Worm (Caenorhabditis elegans) whole organism, L4 larva: Measurements from ENCODE around the gene W07G4.7.

Source experiments
- D1046.2 ChIP-seq: fragments of 200-800 bp; sonication (Bioruptor generic); IDR thresholded peaks from 2 replicates; pipeline ENCODE4 v1.3.6; 2022; ENCODE audit warnings: missing genetic modification characterization, missing compliant biosample characterization
- R02D3.7 ChIP-seq: fragments of 150-350 bp; sonication (generic microtip); optimal IDR thresholded peaks from 3 replicates; lab custom pipeline; 2014; ENCODE audit warnings: missing biosample characterization, missing genetic modification characterization
- Y105C5A.15 ChIP-seq: fragments of 200-800 bp; sonication (Bioruptor generic); IDR thresholded peaks from 2 replicates; pipeline ENCODE4 v1.3.6; 2022; ENCODE audit warnings: missing genetic modification characterization, missing compliant biosample characterization
- Y48G9A.11 ChIP-seq: fragments of 200-800 bp; sonication (Bioruptor generic); IDR thresholded peaks from 2 replicates; pipeline ENCODE4 v1.3.6; 2022; ENCODE audit warnings: missing genetic modification reagents, missing genetic modification characterization, missing compliant biosample characterization
- Y5F2A.4 ChIP-seq: fragments of 200-800 bp; sonication (Bioruptor generic); optimal IDR thresholded peaks from 2 replicates; lab custom pipeline; 2018; ENCODE audit warnings: mild to moderate bottlenecking, missing genetic modification characterization, missing compliant biosample characterization
- Y75B8A.6 ChIP-seq: fragments of 200-800 bp; sonication (Bioruptor generic); IDR thresholded peaks from 2 replicates; pipeline ENCODE4 v1.3.6; 2022; ENCODE audit warnings: missing genetic modification reagents, missing genetic modification characterization, missing compliant biosample characterization
- aha-1 ChIP-seq: fragments of 150-350 bp; peaks from one replicate; lab custom pipeline; 2014; ENCODE audit warnings: missing biosample characterization, missing genetic modification characterization
- arid-1 ChIP-seq: fragments of 200-800 bp; sonication (Bioruptor generic); conservative IDR thresholded peaks from 2 replicates; pipeline ENCODE4 v1.3.6; 2022; ENCODE audit warnings: missing genetic modification reagents, missing genetic modification characterization, missing compliant biosample characterization
- ceh-62 ChIP-seq: sonication (generic microtip); optimal IDR thresholded peaks from 2 replicates; lab custom pipeline; 2017; ENCODE audit warnings: missing biosample characterization, missing genetic modification characterization
- ceh-82 ChIP-seq: sonication (generic microtip); optimal IDR thresholded peaks from 2 replicates; lab custom pipeline; 2017; ENCODE audit warnings: missing biosample characterization, missing genetic modification characterization
- daf-16 ChIP-seq, 3 experiments: sonication (generic microtip); optimal IDR thresholded peaks; 2 replicates each; lab custom pipeline; 2016 to 2017; ENCODE audit warnings: missing genetic modification characterization in 3 of 3, missing genetic modification reagents in 3 of 3, mild to moderate bottlenecking in 2 of 3, missing compliant biosample characterization in 2 of 3, missing biosample characterization in 1 of 3, moderate library complexity in 1 of 3
- dmd-6 ChIP-seq: fragments of 200-800 bp; sonication (Bioruptor generic); IDR thresholded peaks from 2 replicates; pipeline ENCODE4 v1.3.6; 2022; ENCODE audit warnings: missing genetic modification reagents, missing genetic modification characterization, missing compliant biosample characterization
- dmd-8 ChIP-seq: fragments of 200-800 bp; sonication (Bioruptor generic); IDR thresholded peaks from 2 replicates; pipeline ENCODE4 v1.3.6; 2022; ENCODE audit warnings: missing genetic modification characterization, missing compliant biosample characterization
- dmd-9 ChIP-seq: fragments of 200-800 bp; sonication (Bioruptor generic); IDR thresholded peaks from 2 replicates; pipeline ENCODE4 v1.3.6; 2022; ENCODE audit warnings: missing genetic modification reagents, missing genetic modification characterization, missing compliant biosample characterization
- duxl-1 ChIP-seq: sonication (generic microtip); optimal IDR thresholded peaks from 2 replicates; lab custom pipeline; 2016; ENCODE audit warnings: mild to moderate bottlenecking, missing genetic modification characterization, moderate library complexity, missing compliant biosample characterization; ENCODE audit not compliant: poor library complexity
- egl-27 ChIP-seq: sonication (generic microtip); optimal IDR thresholded peaks from 3 replicates; lab custom pipeline; 2017; ENCODE audit warnings: missing biosample characterization, missing genetic modification reagents, missing genetic modification characterization
- gei-8 ChIP-seq: fragments of 200-800 bp; sonication (Bioruptor generic); optimal IDR thresholded peaks from 2 replicates; lab custom pipeline; 2018; ENCODE audit warnings: mild to moderate bottlenecking, missing genetic modification characterization, missing compliant biosample characterization
- lin-29 ChIP-seq: fragments of 200-800 bp; sonication (Bioruptor generic); IDR thresholded peaks from 2 replicates; pipeline ENCODE4 v1.3.6; 2022; ENCODE audit warnings: missing genetic modification reagents, missing genetic modification characterization, missing compliant biosample characterization
- lin-38 ChIP-seq: fragments of 200-800 bp; sonication (Bioruptor generic); IDR thresholded peaks from 2 replicates; pipeline ENCODE4 v1.3.6; 2022; ENCODE audit warnings: missing genetic modification reagents, missing genetic modification characterization, missing compliant biosample characterization
- lsy-2 ChIP-seq, 2 experiments: fragments of 150-350 bp in 1 of 2; sonication (generic microtip) in 1 of 2; optimal IDR thresholded peaks; 2 replicates each; lab custom pipeline; 2014 to 2017; ENCODE audit warnings: missing biosample characterization in 2 of 2, missing genetic modification characterization in 2 of 2
- mxl-2 ChIP-seq: fragments of 200-800 bp; sonication (Bioruptor generic); conservative IDR thresholded peaks from 2 replicates; pipeline ENCODE4 v1.3.6; 2022; ENCODE audit warnings: missing genetic modification reagents, missing genetic modification characterization, missing compliant biosample characterization
- nhr-102 ChIP-seq: sonication (generic microtip); optimal IDR thresholded peaks from 2 replicates; lab custom pipeline; 2016; ENCODE audit warnings: mild to moderate bottlenecking, missing genetic modification characterization, moderate library complexity, missing compliant biosample characterization
- nhr-111 ChIP-seq: fragments of 200-800 bp; sonication (Bioruptor generic); optimal IDR thresholded peaks from 2 replicates; lab custom pipeline; 2018; ENCODE audit warnings: mild to moderate bottlenecking, missing genetic modification characterization, missing compliant biosample characterization
- nhr-41 ChIP-seq: fragments of 200-800 bp; sonication (Bioruptor generic); IDR thresholded peaks from 2 replicates; pipeline ENCODE4 v1.3.6; 2022; ENCODE audit warnings: missing genetic modification reagents, missing genetic modification characterization, missing compliant biosample characterization
- nhr-42 ChIP-seq: fragments of 200-800 bp; sonication (Bioruptor generic); IDR thresholded peaks from 2 replicates; pipeline ENCODE4 v1.3.6; 2022; ENCODE audit warnings: missing genetic modification characterization, missing compliant biosample characterization
- nhr-77 ChIP-seq: fragments of 150-350 bp; optimal IDR thresholded peaks from 2 replicates; lab custom pipeline; 2014; ENCODE audit warnings: missing biosample characterization, missing genetic modification characterization
- pha-4 ChIP-seq, 2 experiments: fragments of 150-350 bp in 1 of 2; fragments of 200-800 bp in 1 of 2; sonication (Bioruptor generic) in 1 of 2; IDR thresholded peaks in 1 of 2; optimal IDR thresholded peaks in 1 of 2; 2 replicates each; pipeline versions ENCODE4 v1.3.6 to Lab custom; 2014 to 2022; ENCODE audit warnings: missing genetic modification characterization in 2 of 2, missing genetic modification reagents in 2 of 2, missing biosample characterization in 1 of 2, missing compliant biosample characterization in 1 of 2
- pqm-1 ChIP-seq: sonication (generic microtip); optimal IDR thresholded peaks from 2 replicates; lab custom pipeline; 2017; ENCODE audit warnings: missing biosample characterization, missing genetic modification characterization
- saeg-2 ChIP-seq: fragments of 200-800 bp; sonication (Bioruptor generic); IDR thresholded peaks from 2 replicates; pipeline ENCODE4 v1.3.6; 2022; ENCODE audit warnings: missing genetic modification reagents, missing genetic modification characterization, missing compliant biosample characterization
- set-16 ChIP-seq: fragments of 200-800 bp; sonication (Bioruptor generic); IDR thresholded peaks from 2 replicates; pipeline ENCODE4 v1.3.6; 2022; ENCODE audit warnings: missing genetic modification reagents, missing genetic modification characterization, missing compliant biosample characterization
- tag-97 ChIP-seq: fragments of 200-800 bp; sonication (Bioruptor generic); IDR thresholded peaks from 2 replicates; pipeline ENCODE4 v1.3.6; 2022; ENCODE audit warnings: missing genetic modification characterization, missing compliant biosample characterization
- unc-39 ChIP-seq: sonication (generic microtip); optimal IDR thresholded peaks from 2 replicates; lab custom pipeline; 2017; ENCODE audit warnings: missing biosample characterization, missing genetic modification characterization
- unc-62 ChIP-seq, 3 experiments: fragments of 150-350 bp in 1 of 3; sonication (generic microtip); optimal IDR thresholded peaks in 2 of 3; peaks in 1 of 3; 1 replicate in 1 of 3; 2 replicates in 2 of 3; lab custom pipeline; 2014 to 2017; ENCODE audit warnings: missing biosample characterization in 3 of 3, missing genetic modification characterization in 3 of 3, missing genetic modification reagents in 3 of 3, missing genotype in 1 of 3
- vab-7 ChIP-seq: fragments of 200-800 bp; sonication (Bioruptor generic); IDR thresholded peaks from 2 replicates; pipeline ENCODE4 v1.3.6; 2022; ENCODE audit warnings: missing genetic modification reagents, missing genetic modification characterization, missing compliant biosample characterization
- zag-1 ChIP-seq: fragments of 150-350 bp; optimal IDR thresholded peaks from 2 replicates; lab custom pipeline; 2014; ENCODE audit warnings: missing biosample characterization, missing genetic modification characterization
- zip-11 ChIP-seq: fragments of 200-800 bp; sonication (Bioruptor generic); IDR thresholded peaks from 2 replicates; pipeline ENCODE4 v1.3.6; 2022; ENCODE audit warnings: missing genetic modification characterization, missing compliant biosample characterization
- zip-2 ChIP-seq: fragments of 150-350 bp; optimal IDR thresholded peaks from 2 replicates; lab custom pipeline; 2014; ENCODE audit warnings: missing biosample characterization, missing genetic modification characterization
- ztf-11 ChIP-seq: fragments of 150-350 bp; optimal IDR thresholded peaks from 2 replicates; lab custom pipeline; 2014; ENCODE audit warnings: missing biosample characterization, missing genetic modification characterization

The W07G4.7 gene

DNA sequence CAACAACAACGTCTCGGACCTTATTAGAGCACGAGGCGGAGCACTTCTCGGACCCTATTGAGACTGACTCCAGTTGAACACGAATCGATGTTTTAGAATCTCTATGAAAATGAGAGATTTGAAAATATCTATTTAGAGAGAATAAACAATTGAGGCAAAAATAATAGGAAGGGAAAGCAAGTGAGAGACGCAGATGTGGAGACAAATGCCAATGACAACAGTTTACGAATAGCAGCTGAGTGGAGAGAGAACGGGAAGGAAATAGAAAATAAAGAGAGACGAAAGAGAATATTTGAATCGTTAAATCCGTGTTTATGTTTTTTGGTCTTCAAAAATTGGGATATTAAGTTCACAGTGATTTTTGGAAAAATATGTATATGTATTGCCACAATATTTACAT lies 24.7 kb downstream of the W07G4.7 start (continued):
- TF ChIP-seq pha-4 (GFP tag; IDR thresholded peaks at IDR 0.05; lab: Robert Waterston, UW) (no peak), pha-4 (tag; optimal IDR thresholded peaks at IDR 0.05; lab: Kevin White, UChicago) (no peak), Y48G9A.11 (GFP tag; lab: Robert Waterston, UW) (no peak), Y75B8A.6 (GFP tag; lab: Robert Waterston, UW) (no peak), ceh-82 (tag; lab: Kevin White, UChicago) (no peak), daf-16 (GFP tag; optimal IDR thresholded peaks at IDR 0.05; lab: Kevin White, UChicago) (no peak), daf-16 (tag; optimal IDR thresholded peaks at IDR 0.05; lab: Kevin White, UChicago) (peak; percentile 72), gei-8 (GFP tag; lab: Kevin White, UChicago) (no peak), mxl-2 (GFP tag; lab: Robert Waterston, UW) (no peak), ztf-11 (no peak), zag-1 (tag; lab: Kevin White, UChicago) (no peak), dmd-9 (GFP tag; lab: Robert Waterston, UW) (no peak), nhr-77 (tag; lab: Kevin White, UChicago) (no peak), vab-7 (GFP tag; lab: Robert Waterston, UW) (no peak), Y5F2A.4 (GFP tag; lab: Kevin White, UChicago) (no peak), saeg-2 (GFP tag; lab: Robert Waterston, UW) (no peak)

DNA sequence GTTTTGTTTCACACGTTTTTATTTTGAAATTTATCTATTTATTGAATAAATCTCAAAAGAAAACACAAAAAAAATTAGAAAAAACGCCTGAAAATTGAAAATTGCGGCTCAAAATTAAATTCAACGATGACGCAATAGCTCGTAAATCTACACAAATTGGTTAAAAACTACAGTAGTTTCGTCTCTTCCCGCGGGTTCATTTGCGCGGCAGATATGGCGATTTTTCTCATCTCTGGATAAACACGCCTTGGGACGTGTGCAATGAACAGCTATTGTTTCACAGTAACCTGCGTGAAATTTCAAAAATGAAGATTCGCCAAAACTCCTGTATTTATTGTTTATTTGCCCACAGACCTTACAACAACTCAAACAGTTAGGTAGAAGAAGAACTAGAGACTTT lies 25.2 kb downstream of the W07G4.7 start:
- peak; percentile 43 for TF ChIP-seq R02D3.7 (tag; lab: Kevin White, UChicago)
- TF ChIP-seq duxl-1, result no peak
- TF ChIP-seq, all 104 proteins: peak for 1

DNA sequence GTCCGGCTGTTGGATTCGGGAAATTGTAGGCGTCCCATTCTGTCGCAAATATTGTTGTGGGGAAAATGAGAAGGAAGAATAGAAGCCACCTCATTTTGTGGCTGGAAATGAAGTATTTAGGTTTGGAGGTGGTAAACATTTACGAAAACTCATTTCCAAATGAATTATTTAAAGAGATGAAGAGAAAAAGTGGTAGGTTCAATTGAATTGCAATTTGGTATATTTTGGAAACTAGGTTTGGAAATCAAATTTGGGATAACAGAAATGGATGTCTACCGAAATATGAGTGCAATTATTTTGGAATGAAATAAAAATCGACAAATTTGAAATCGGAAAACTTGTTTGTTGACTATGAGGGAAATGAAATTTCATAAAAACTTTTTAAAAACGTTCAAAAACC lies 25.7 kb downstream of the W07G4.7 start, which contains the start of gene F15B9.10:
Gene F15B9.10, minus strand, starts transcription at position 101 of the 400 bp plus-strand sequence.
- TF ChIP-seq unc-39 (no peak), unc-62 (GFP tag; optimal IDR thresholded peaks at IDR 0.05 in 1 of 2; lab: Kevin White, UChicago) (peak in 1 of 2 experiments; percentile 3), unc-62 (tag; optimal IDR thresholded peaks at IDR 0.05; lab: Kevin White, UChicago) (no peak), Y105C5A.15 (GFP tag; lab: Robert Waterston, UW) (no peak)

DNA sequence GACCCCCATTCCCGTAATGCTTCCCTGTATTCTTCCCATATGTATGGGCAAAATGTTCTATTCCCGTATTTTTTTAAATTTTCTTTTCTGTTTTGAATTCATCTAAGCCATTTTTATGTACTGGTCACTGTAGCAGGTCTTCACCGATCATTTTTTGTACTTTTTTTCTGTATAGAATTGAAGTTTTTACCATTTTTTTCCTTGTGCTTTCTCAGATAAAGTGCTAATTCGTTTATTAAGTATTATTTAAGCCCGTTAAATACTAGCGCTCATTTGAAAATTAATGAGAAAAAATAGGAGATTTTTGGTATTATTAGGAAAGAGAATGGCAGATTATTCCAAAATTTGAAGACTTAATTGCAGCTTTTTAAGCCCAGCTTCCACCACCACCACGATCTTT lies 27.8 kb downstream of the W07G4.7 start:
- peak; percentile 40 for TF ChIP-seq lin-38 (GFP tag; lab: Robert Waterston, UW)
- no peak for TF ChIP-seq ceh-62
- no peak for TF ChIP-seq lsy-2 (tag; optimal IDR thresholded peaks at IDR 0.05; lab: Kevin White, UChicago)
- TF ChIP-seq nhr-42 (GFP tag; lab: Robert Waterston, UW), result no peak
- TF ChIP-seq saeg-2 (GFP tag; lab: Robert Waterston, UW), result no peak
- no peak for TF ChIP-seq dmd-6 (GFP tag; lab: Robert Waterston, UW)
- no peak for TF ChIP-seq nhr-41 (GFP tag; lab: Robert Waterston, UW)
- TF ChIP-seq egl-27 (tag; lab: Kevin White, UChicago), result no peak
- TF ChIP-seq arid-1 (GFP tag; lab: Robert Waterston, UW), result 0 out of 2 replicates have a peak, but pooled peaks have one; percentile 28
- no peak for TF ChIP-seq unc-39
- no peak for TF ChIP-seq nhr-102 (tag; lab: Kevin White, UChicago)
- TF ChIP-seq zip-2, result no peak
- TF ChIP-seq pha-4 (GFP tag; IDR thresholded peaks at IDR 0.05; lab: Robert Waterston, UW), result no peak
- TF ChIP-seq pha-4 (tag; optimal IDR thresholded peaks at IDR 0.05; lab: Kevin White, UChicago), result no peak
- no peak for TF ChIP-seq dmd-8 (GFP tag; lab: Robert Waterston, UW)
- TF ChIP-seq nhr-111 (GFP tag; lab: Kevin White, UChicago), result no peak

DNA sequence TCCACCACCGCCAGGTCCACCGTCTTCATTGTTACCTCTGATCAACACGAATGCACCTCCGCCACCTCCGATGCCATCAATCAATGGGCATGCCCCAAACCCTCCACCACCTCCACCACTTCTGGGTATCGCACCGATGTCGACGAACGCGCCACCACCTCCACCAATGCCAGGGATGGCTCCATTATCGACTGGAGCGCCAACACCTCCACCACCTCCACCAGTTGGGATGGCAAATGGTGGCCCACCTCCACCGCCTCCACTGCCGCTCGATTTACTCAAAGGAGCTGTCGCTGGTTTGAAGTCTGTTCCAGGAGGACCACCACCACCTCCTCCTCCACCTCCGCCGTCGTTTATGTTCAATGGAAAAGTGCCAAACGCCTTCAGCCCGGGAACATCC lies 30.1 kb downstream of the W07G4.7 start:
- TF ChIP-seq set-16 (GFP tag; lab: Robert Waterston, UW) (peak; percentile 90), D1046.2 (GFP tag; lab: Robert Waterston, UW) (peak; percentile 71; the same call in 1 of the 2 replicates), lin-29 (GFP tag; lab: Robert Waterston, UW) (no peak), tag-97 (GFP tag; lab: Robert Waterston, UW) (no peak), aha-1 (peak; percentile 69), zip-11 (GFP tag; lab: Robert Waterston, UW) (no peak), pqm-1 (tag; lab: Kevin White, UChicago) (no peak), unc-62 (GFP tag; optimal IDR thresholded peaks at IDR 0.05 in 1 of 2; lab: Kevin White, UChicago) (no peak), unc-62 (tag; optimal IDR thresholded peaks at IDR 0.05; lab: Kevin White, UChicago) (no peak)
